Fruit fly (Drosophila melanogaster) whole organism, embryonic: ENCODE data around the gene Atg5.

Experiments
- Antp ChIP-seq: fragments of 200-800 bp; sonication (Bioruptor generic); optimal IDR thresholded peaks from 3 replicates; lab custom pipeline; 2016; ENCODE audit warnings: missing biosample characterization, missing genetic modification characterization
- Atf-2 ChIP-seq: fragments of 200-800 bp; sonication (Bioruptor generic); optimal IDR thresholded peaks from 2 replicates; lab custom pipeline; 2016; ENCODE audit warnings: missing biosample characterization, missing genetic modification characterization
- B-H2 ChIP-seq: fragments of 200-800 bp; sonication (Bioruptor generic); optimal IDR thresholded peaks from 2 replicates; lab custom pipeline; 2018; ENCODE audit warnings: missing biosample characterization, mild to moderate bottlenecking, missing genetic modification characterization
- Bdp1 ChIP-seq: fragments of 200-800 bp; sonication (Bioruptor generic); optimal IDR thresholded peaks from 3 replicates; lab custom pipeline; 2016; ENCODE audit warnings: missing biosample characterization, missing genetic modification characterization
- Bteb2 ChIP-seq: fragments of 200-800 bp; sonication (Bioruptor generic); optimal IDR thresholded peaks from 2 replicates; lab custom pipeline; 2016; ENCODE audit warnings: missing biosample characterization, missing genetic modification characterization
- CG10565 ChIP-seq: fragments of 200-800 bp; sonication (Bioruptor generic); optimal IDR thresholded peaks from 3 replicates; lab custom pipeline; 2016; ENCODE audit warnings: missing biosample characterization, mild to moderate bottlenecking, missing genetic modification characterization
- CG12942 ChIP-seq: fragments of 200-800 bp; sonication (Bioruptor generic); optimal IDR thresholded peaks from 3 replicates; lab custom pipeline; 2016; ENCODE audit warnings: missing biosample characterization, missing genetic modification characterization
- CG15073 ChIP-seq: fragments of 200-800 bp; sonication (Bioruptor generic); optimal IDR thresholded peaks from 2 replicates; lab custom pipeline; 2016; ENCODE audit warnings: missing biosample characterization, missing genetic modification characterization
- CG15269 ChIP-seq: fragments of 200-800 bp; sonication (Bioruptor generic); optimal IDR thresholded peaks from 2 replicates; lab custom pipeline; 2018; ENCODE audit warnings: missing biosample characterization, mild to moderate bottlenecking, missing genetic modification characterization, moderate library complexity
- CG1603 ChIP-seq: fragments of 200-800 bp; sonication (Bioruptor generic); optimal IDR thresholded peaks from 2 replicates; lab custom pipeline; 2019; ENCODE audit warnings: missing biosample characterization, mild to moderate bottlenecking, missing genetic modification characterization, moderate library complexity
- CG16815 ChIP-seq: fragments of 200-800 bp; sonication (Bioruptor generic); optimal IDR thresholded peaks from 3 replicates; lab custom pipeline; 2017; ENCODE audit warnings: missing biosample characterization, mild to moderate bottlenecking, missing genetic modification characterization
- CG2202 ChIP-seq: fragments of 200-800 bp; sonication (Bioruptor generic); optimal IDR thresholded peaks from 2 replicates; lab custom pipeline; 2018; ENCODE audit warnings: missing biosample characterization, mild to moderate bottlenecking, missing genetic modification characterization
- CG32532 ChIP-seq: fragments of 200-800 bp; sonication (Bioruptor generic); IDR thresholded peaks from 2 replicates; pipeline ENCODE4 v1.3.6; 2022; ENCODE audit warnings: missing biosample characterization, missing genetic modification characterization
- CG3847 ChIP-seq: fragments of 200-800 bp; sonication (Bioruptor generic); IDR thresholded peaks from 2 replicates; pipeline ENCODE4 v1.3.6; 2022; ENCODE audit warnings: missing biosample characterization, missing genetic modification characterization
- CG42726 ChIP-seq: fragments of 200-800 bp; sonication (Bioruptor generic); IDR thresholded peaks from 2 replicates; pipeline ENCODE4 v1.3.6; 2022; ENCODE audit warnings: missing biosample characterization, missing genetic modification characterization; ENCODE audit not compliant: partially characterized antibody
- CG4617 ChIP-seq: fragments of 200-800 bp; sonication (Bioruptor generic); optimal IDR thresholded peaks from 3 replicates; lab custom pipeline; 2016; ENCODE audit warnings: missing biosample characterization, missing genetic modification characterization, borderline replicate concordance
- CG7839 ChIP-seq: fragments of 200-800 bp; sonication (Bioruptor generic); optimal IDR thresholded peaks from 3 replicates; lab custom pipeline; 2018; ENCODE audit warnings: missing biosample characterization, mild to moderate bottlenecking, missing genetic modification characterization, moderate library complexity
- CG8765 ChIP-seq: fragments of 200-800 bp; sonication (Bioruptor generic); IDR thresholded peaks from 2 replicates; pipeline ENCODE4 v1.3.6; 2022; ENCODE audit warnings: missing biosample characterization, missing genetic modification characterization
- CG9817 ChIP-seq: fragments of 200-800 bp; sonication (Bioruptor generic); optimal IDR thresholded peaks from 2 replicates; lab custom pipeline; 2018; ENCODE audit warnings: missing biosample characterization, mild to moderate bottlenecking, missing genetic modification characterization, moderate library complexity
- Camta ChIP-seq: fragments of 200-800 bp; sonication (Bioruptor generic); optimal IDR thresholded peaks from 2 replicates; lab custom pipeline; 2016; ENCODE audit warnings: missing biosample characterization, missing genetic modification characterization
- HLH54F ChIP-seq: fragments of 200-800 bp; sonication (Bioruptor generic); optimal IDR thresholded peaks from 3 replicates; lab custom pipeline; 2016; ENCODE audit warnings: missing biosample characterization, missing genetic modification characterization
- HmgD ChIP-seq: fragments of 200-800 bp; sonication (Bioruptor generic); optimal IDR thresholded peaks from 3 replicates; lab custom pipeline; 2016; ENCODE audit warnings: missing biosample characterization, missing genetic modification characterization
- NFAT ChIP-seq: fragments of 200-800 bp; sonication (Bioruptor generic); IDR thresholded peaks from 2 replicates; pipeline ENCODE4 v1.3.6; 2022; ENCODE audit warnings: missing biosample characterization, missing genetic modification characterization
- Tbp ChIP-seq: fragments of >200 bp; optimal IDR thresholded peaks from 2 replicates; lab custom pipeline; 2018; ENCODE audit warnings: missing biosample characterization, missing genetic modification characterization
- amos ChIP-seq: fragments of 200-800 bp; sonication (Bioruptor generic); IDR thresholded peaks from 2 replicates; pipeline ENCODE4 v1.3.6; 2022; ENCODE audit warnings: missing biosample characterization, missing genetic modification characterization; ENCODE audit not compliant: partially characterized antibody
- bigmax ChIP-seq: fragments of 200-800 bp; sonication (Bioruptor generic); optimal IDR thresholded peaks from 2 replicates; lab custom pipeline; 2018; ENCODE audit warnings: missing biosample characterization, mild to moderate bottlenecking, missing genetic modification characterization
- chinmo ChIP-seq: fragments of 200-800 bp; sonication (Bioruptor generic); IDR thresholded peaks from 4 replicates; pipeline ENCODE4 v1.3.6; 2022; ENCODE audit warnings: missing biosample characterization, missing genetic modification characterization; ENCODE audit not compliant: partially characterized antibody
- ci ChIP-seq: fragments of 200-800 bp; sonication (Bioruptor generic); IDR thresholded peaks from 3 replicates; pipeline ENCODE4 v1.3.6; 2022; ENCODE audit warnings: missing biosample characterization, missing genetic modification characterization
- crc ChIP-seq: fragments of 200-800 bp; sonication (Bioruptor generic); optimal IDR thresholded peaks from 2 replicates; lab custom pipeline; 2016; ENCODE audit warnings: missing biosample characterization, missing genetic modification characterization
- dan ChIP-seq: fragments of 200-800 bp; sonication (Bioruptor generic); IDR thresholded peaks from 2 replicates; pipeline ENCODE4 v1.3.6; 2022; ENCODE audit warnings: missing biosample characterization, missing genetic modification characterization
- ems ChIP-seq: fragments of 200-800 bp; sonication (Bioruptor generic); optimal IDR thresholded peaks from 3 replicates; lab custom pipeline; 2016; ENCODE audit warnings: missing biosample characterization, missing genetic modification characterization
- fd102C ChIP-seq: fragments of 200-800 bp; sonication (Bioruptor generic); optimal IDR thresholded peaks from 2 replicates; lab custom pipeline; 2018; ENCODE audit warnings: missing biosample characterization, mild to moderate bottlenecking, missing genetic modification characterization, moderate library complexity
- fd3F ChIP-seq: fragments of 200-800 bp; sonication (Bioruptor generic); optimal IDR thresholded peaks from 2 replicates; lab custom pipeline; 2018; ENCODE audit warnings: missing biosample characterization, mild to moderate bottlenecking, missing genetic modification characterization, moderate library complexity
- gcm ChIP-seq: fragments of 200-800 bp; sonication (Bioruptor generic); optimal IDR thresholded peaks from 2 replicates; lab custom pipeline; 2019; ENCODE audit warnings: missing biosample characterization, mild to moderate bottlenecking, missing genetic modification characterization, moderate library complexity
- gt ChIP-seq: fragments of 200-800 bp; sonication (Bioruptor generic); IDR thresholded peaks from 2 replicates; pipeline ENCODE4 v1.3.6; 2022; ENCODE audit warnings: missing biosample characterization, missing genetic modification characterization
- lov ChIP-seq, 2 experiments: fragments of 200-800 bp in 1 of 2; fragments of >200 bp in 1 of 2; sonication (Bioruptor generic) in 1 of 2; IDR thresholded peaks in 1 of 2; optimal IDR thresholded peaks in 1 of 2; 2 replicates in 1 of 2; 3 replicates in 1 of 2; pipeline versions ENCODE4 v1.3.6 to Lab custom; 2017 to 2022; ENCODE audit warnings: missing biosample characterization in 1 of 2, missing genetic modification characterization in 1 of 2
- onecut ChIP-seq: fragments of 200-800 bp; sonication (Bioruptor generic); IDR thresholded peaks from 2 replicates; pipeline ENCODE4 v1.3.6; 2022; ENCODE audit warnings: missing biosample characterization, missing genetic modification characterization
- prd ChIP-seq, 3 experiments: fragments of >200 bp in 2 of 3; fragments of 200-800 bp in 1 of 3; sonication (Bioruptor generic) in 1 of 3; optimal IDR thresholded peaks in 2 of 3; IDR thresholded peaks in 1 of 3; 2 replicates in 2 of 3; 3 replicates in 1 of 3; pipeline versions ENCODE4 v1.3.6 to Lab custom; 2017 to 2022; ENCODE audit warnings: missing biosample characterization in 1 of 3, missing genetic modification characterization in 1 of 3
- pros ChIP-seq: fragments of 200-800 bp; sonication (Bioruptor generic); optimal IDR thresholded peaks from 3 replicates; lab custom pipeline; 2019; ENCODE audit warnings: missing biosample characterization, mild to moderate bottlenecking, missing genetic modification characterization, moderate library complexity
- ranshi ChIP-seq: fragments of 200-800 bp; sonication (Bioruptor generic); IDR thresholded peaks from 2 replicates; pipeline ENCODE4 v1.3.6; 2022; ENCODE audit warnings: missing biosample characterization, missing genetic modification characterization
- shn ChIP-seq: fragments of 200-800 bp; sonication (Bioruptor generic); optimal IDR thresholded peaks from 3 replicates; lab custom pipeline; 2016; ENCODE audit warnings: missing biosample characterization, missing genetic modification characterization
- sisA ChIP-seq: fragments of 200-800 bp; sonication (Bioruptor generic); IDR thresholded peaks from 2 replicates; pipeline ENCODE4 v1.3.6; 2022; ENCODE audit warnings: missing biosample characterization, missing genetic modification characterization
- sr ChIP-seq: fragments of 200-800 bp; sonication (Bioruptor generic); IDR thresholded peaks from 3 replicates; pipeline ENCODE4 v1.3.6; 2022; ENCODE audit warnings: missing biosample characterization, missing genetic modification characterization
- tna ChIP-seq: fragments of 200-800 bp; sonication (Bioruptor generic); IDR thresholded peaks from 2 replicates; pipeline ENCODE4 v1.3.6; 2022; ENCODE audit warnings: missing biosample characterization, missing genetic modification characterization; ENCODE audit not compliant: partially characterized antibody
- vnd ChIP-seq: fragments of 200-800 bp; sonication (Bioruptor generic); IDR thresholded peaks from 3 replicates; pipeline ENCODE4 v1.3.6; 2022; ENCODE audit warnings: missing biosample characterization, missing genetic modification characterization; ENCODE audit not compliant: partially characterized antibody
- wek ChIP-seq: fragments of 200-800 bp; sonication (Bioruptor generic); optimal IDR thresholded peaks from 3 replicates; lab custom pipeline; 2018; ENCODE audit warnings: missing biosample characterization, mild to moderate bottlenecking, missing genetic modification characterization, moderate library complexity
- zen ChIP-seq: fragments of 200-800 bp; sonication (Bioruptor generic); optimal IDR thresholded peaks from 3 replicates; lab custom pipeline; 2018; ENCODE audit warnings: missing biosample characterization, mild to moderate bottlenecking, missing genetic modification characterization, moderate library complexity

Atg5 gene

dm6 chrX:7323649-7324511 is at the start of gene Atg5, which contains the start of gene Dok (continued):
- TF ChIP-seq wek (no peak), Antp (peak; percentile 29), onecut (GFP tag; lab: Robert Waterston, UW) (no peak), amos (peak; percentile 79), CG7839 (tag; lab: Kevin White, UChicago) (peak; percentile 1), B-H2 (GFP tag; lab: Kevin White, UChicago) (no peak), lov (optimal IDR thresholded peaks at IDR 0.05; lab: Kevin White, UChicago) (no peak), lov (GFP tag; IDR thresholded peaks at IDR 0.05; lab: Robert Waterston, UW) (no peak), Bdp1 (GFP tag; lab: Kevin White, UChicago) (no peak), CG8765 (GFP tag; lab: Robert Waterston, UW) (no peak), HLH54F (peak; percentile 26), Bteb2 (GFP tag; lab: Kevin White, UChicago) (no peak), Atf-2 (GFP tag; lab: Kevin White, UChicago) (no peak), chinmo (GFP tag; lab: Robert Waterston, UW) (0 out of 4 replicates have a peak, but pooled peaks have one; percentile 62), dan (GFP tag; lab: Robert Waterston, UW) (no peak), bigmax (GFP tag; lab: Kevin White, UChicago) (no peak), Tbp (GFP tag; lab: Kevin White, UChicago) (no peak), CG16815 (GFP tag; lab: Kevin White, UChicago) (no peak), ems (no peak), Camta (GFP tag; lab: Kevin White, UChicago) (no peak), crc (GFP tag; lab: Kevin White, UChicago) (no peak), sr (GFP tag; lab: Robert Waterston, UW) (no peak), fd102C (GFP tag; lab: Kevin White, UChicago) (no peak), CG3847 (GFP tag; lab: Robert Waterston, UW) (peak; percentile 82), prd (optimal IDR thresholded peaks at IDR 0.05; lab: Kevin White, UChicago) (no peak), prd (GFP tag; IDR thresholded peaks at IDR 0.05; lab: Robert Waterston, UW) (peak; percentile 44; the same call in 1 of the 3 replicates), CG42726 (peak; percentile 55), gt (GFP tag; lab: Robert Waterston, UW) (no peak), shn (GFP tag; lab: Kevin White, UChicago) (no peak), CG15073 (GFP tag; lab: Kevin White, UChicago) (no peak), ci (GFP tag; lab: Robert Waterston, UW) (0 out of 3 replicates have a peak, but pooled peaks have one; percentile 24), CG15269 (tag; lab: Kevin White, UChicago) (peak; percentile 21), fd3F (GFP tag; lab: Kevin White, UChicago) (no peak), vnd (GFP tag; lab: Robert Waterston, UW) (peak; percentile 28; the same call in 1 of the 3 replicates), CG4617 (peak; percentile 66), sisA (peak; percentile 56), CG1603 (tag; lab: Kevin White, UChicago) (peak; percentile 66), CG10565 (no peak), gcm (no peak), CG32532 (GFP tag; lab: Robert Waterston, UW) (peak; percentile 48), zen (tag; lab: Kevin White, UChicago) (no peak), CG9817 (tag; lab: Kevin White, UChicago) (peak; percentile 43), CG12942 (peak; percentile 18), CG2202 (tag; lab: Kevin White, UChicago) (no peak), HmgD (GFP tag; lab: Kevin White, UChicago) (no peak), NFAT (GFP tag; lab: Robert Waterston, UW) (0 out of 2 replicates have a peak, but pooled peaks have one; percentile 26), tna (GFP tag; lab: Robert Waterston, UW) (no peak), ranshi (no peak; the same call in 1 of the 2 replicates), pros (no peak)
